Worm (Caenorhabditis elegans): ENCODE results near the gene srh-185.

DNA sequence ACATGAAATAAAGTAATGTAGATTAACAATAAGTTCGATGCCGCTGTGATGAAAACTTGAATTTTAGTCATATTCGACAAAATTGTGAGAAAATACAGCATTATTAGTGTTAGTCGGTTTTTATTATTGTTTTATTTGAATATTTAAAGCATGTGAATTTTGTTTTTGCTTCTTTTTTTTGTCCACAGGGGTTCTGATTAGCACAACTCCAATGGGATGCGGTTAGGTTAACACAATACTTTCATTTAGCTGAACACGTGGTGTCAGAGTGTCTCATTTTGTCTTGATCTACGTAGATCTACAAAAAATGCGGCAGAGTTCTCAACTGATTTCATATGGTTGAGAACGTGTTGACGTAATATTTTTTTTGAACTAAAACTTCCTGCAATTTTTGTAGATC, 3.1 kb downstream of the srh-185 start, which contains the start of gene str-40:
- TF ChIP-seq unc-39 (tag; optimal IDR thresholded peaks at IDR 0.05) (no peak), ZK546.5 (tag; optimal IDR thresholded peaks at IDR 0.05) (no peak), ama-1 (optimal IDR thresholded peaks at IDR 0.05) (no peak), nhr-237 (tag; optimal IDR thresholded peaks at IDR 0.05) (no peak)

Data from whole organism, L2 larva.